Worm (Caenorhabditis elegans): Measurements from ENCODE around the gene fbxb-46.
"Not testable (repeated sequence)": the region's sequence is repeated elsewhere in the genome, so short reads cannot be mapped to it uniquely, and the experiment has no call there.

The fbxb-46 gene

ce11 chrII:1567646-1568045 lies 3.3 kb downstream of the fbxb-46 start, which contains the start of gene K05F6.8:
Gene K05F6.8 (minus strand): TSS chrII:1567746.
- TF ChIP-seq nhr-71 (tag; optimal IDR thresholded peaks at IDR 0.05) (no peak), efl-3 (GFP tag; optimal IDR thresholded peaks at IDR 0.05) (no peak), C04F5.9 (tag; optimal IDR thresholded peaks at IDR 0.05) (no peak), nhr-12 (tag; optimal IDR thresholded peaks at IDR 0.05) (no peak), snu-23 (GFP tag; optimal IDR thresholded peaks at IDR 0.05) (no peak), nhr-77 (tag; optimal IDR thresholded peaks at IDR 0.05) (no peak), sox-4 (tag; optimal IDR thresholded peaks at IDR 0.05) (no peak), mep-1 (tag; optimal IDR thresholded peaks at IDR 0.05) (no peak), vab-15 (tag; optimal IDR thresholded peaks at IDR 0.05) (no peak), nhr-47 (tag; optimal IDR thresholded peaks at IDR 0.05) (no peak), tlp-1 (tag; optimal IDR thresholded peaks at IDR 0.05) (no peak), nhr-84 (tag; optimal IDR thresholded peaks at IDR 0.05) (no peak), hpl-2 (GFP tag; optimal IDR thresholded peaks at IDR 0.05) (no peak), irx-1 (tag; optimal IDR thresholded peaks at IDR 0.05) (no peak), pqm-1 (tag; optimal IDR thresholded peaks at IDR 0.05) (no peak), alr-1 (tag; optimal IDR thresholded peaks at IDR 0.05; ENCODE audit: borderline replicate concordance) (no peak), ets-5 (GFP tag; IDR thresholded peaks at IDR 0.05) (no peak), sup-37 (GFP tag; optimal IDR thresholded peaks at IDR 0.05) (no peak), F16B12.6 (tag; optimal IDR thresholded peaks at IDR 0.05) (no peak)

- TF ChIP-seq ceh-82 (tag; optimal IDR thresholded peaks at IDR 0.05) = no peak
- no peak for TF ChIP-seq fos-1 (tag; optimal IDR thresholded peaks at IDR 0.05)
- no peak for TF ChIP-seq fkh-4 (tag; optimal IDR thresholded peaks at IDR 0.05; ENCODE audit: borderline replicate concordance)
- no peak for TF ChIP-seq nhr-85 (tag)
- TF ChIP-seq ztf-11 (tag; optimal IDR thresholded peaks at IDR 0.05) = no peak
- TF ChIP-seq egl-27 (tag; optimal IDR thresholded peaks at IDR 0.05) = no peak
- no peak for TF ChIP-seq unc-98 (GFP tag; IDR thresholded peaks at IDR 0.05)
- no peak for TF ChIP-seq C34B4.2 (tag; optimal IDR thresholded peaks at IDR 0.05)
Observed at ce11 chrII:1561863-1562262, 9.1 kb downstream of the fbxb-46 start, which contains the start of gene K05F6.14. Gene K05F6.14 (plus strand): TSS chrII:1562163.

- TF ChIP-seq efl-1 (optimal IDR thresholded peaks at IDR 0.05) (no peak), efl-1 (GFP tag; optimal IDR thresholded peaks at IDR 0.05 in 1 of 2) (peak in 1 of 2 experiments; percentile 91), dpl-1 (GFP tag; optimal IDR thresholded peaks at IDR 0.05) (no peak)
Observed at ce11 chrII:1560839-1561238, 10.1 kb downstream of the fbxb-46 start.

- not testable (repeated sequence) for TF ChIP-seq pqm-1, mep-1, nhr-237 (tag; optimal IDR thresholded peaks at IDR 0.05)
Observed at ce11 chrII:1556217-1556616, 14.7 kb downstream of the fbxb-46 start, which contains the start of the genes fbxb-54 and fbxb-50. Gene fbxb-54 (minus strand): TSS chrII:1556317. Gene fbxb-50 (plus strand): TSS chrII:1556443.

ce11 chrII:1550501-1550900 lies 20.4 kb downstream of the fbxb-46 start, which contains the start of the genes fbxb-52 and fbxb-51:
Gene fbxb-52 (minus strand): TSS chrII:1550601.
Gene fbxb-51 (plus strand): TSS chrII:1550712.
- TF ChIP-seq unc-86 (tag; optimal IDR thresholded peaks at IDR 0.05) = no peak
- no peak for TF ChIP-seq mep-1 (tag; optimal IDR thresholded peaks at IDR 0.05)
- TF ChIP-seq lin-14 (GFP tag; optimal IDR thresholded peaks at IDR 0.05) = no peak
- no peak for TF ChIP-seq unc-62 (GFP tag; optimal IDR thresholded peaks at IDR 0.05)
- TF ChIP-seq zag-1 (tag; optimal IDR thresholded peaks at IDR 0.05) = no peak
